Worm (Caenorhabditis elegans) whole organism, young adult: Measurements from ENCODE around the gene C34E10.12.

Experiments used
- B0019.2 ChIP-seq: fragments of 200-800 bp; sonication (Bioruptor generic); conservative IDR thresholded peaks from 2 replicates; pipeline ENCODE4 v1.3.6; 2022; ENCODE audit warnings: missing genetic modification reagents, missing genetic modification characterization, missing compliant biosample characterization
- B0261.1 ChIP-seq: sonication (generic microtip); optimal IDR thresholded peaks from 2 replicates; lab custom pipeline; 2016; ENCODE audit warnings: mild to moderate bottlenecking, missing genetic modification characterization, moderate library complexity, missing compliant biosample characterization
- B0336.3 ChIP-seq: fragments of 200-800 bp; sonication (Bioruptor generic); IDR thresholded peaks from 2 replicates; pipeline ENCODE4 v1.3.6; 2022; ENCODE audit warnings: missing genetic modification characterization, missing compliant biosample characterization
- C06A6.2 ChIP-seq: fragments of 200-800 bp; sonication (Bioruptor generic); conservative IDR thresholded peaks from 2 replicates; pipeline ENCODE4 v1.3.6; 2022; ENCODE audit warnings: missing genetic modification characterization, missing compliant biosample characterization
- F37B4.10 ChIP-seq: fragments of 200-800 bp; sonication (Bioruptor generic); IDR thresholded peaks from 2 replicates; pipeline ENCODE4 v1.3.6; 2022; ENCODE audit warnings: missing genetic modification characterization, missing compliant biosample characterization
- F49E8.2 ChIP-seq: sonication (generic microtip); optimal IDR thresholded peaks from 3 replicates; lab custom pipeline; 2017; ENCODE audit warnings: missing genetic modification characterization, mild to moderate bottlenecking, missing compliant biosample characterization, antibody characterized with exemption, moderate library complexity; ENCODE audit not compliant: insufficient read depth
- F52B5.7 ChIP-seq: sonication (generic microtip); optimal IDR thresholded peaks from 2 replicates; lab custom pipeline; 2016; ENCODE audit warnings: mild to moderate bottlenecking, missing genetic modification characterization, missing compliant biosample characterization
- F57C9.4 ChIP-seq: sonication (generic microtip); optimal IDR thresholded peaks from 2 replicates; lab custom pipeline; 2017; ENCODE audit warnings: mild to moderate bottlenecking, missing genetic modification characterization, missing compliant biosample characterization
- K12H6.12 ChIP-seq: fragments of 200-800 bp; sonication (Bioruptor generic); optimal IDR thresholded peaks from 2 replicates; lab custom pipeline; 2018; ENCODE audit warnings: mild to moderate bottlenecking, missing genetic modification characterization, missing compliant biosample characterization
- T26A5.8 ChIP-seq: sonication (generic microtip); optimal IDR thresholded peaks from 2 replicates; lab custom pipeline; 2016; ENCODE audit warnings: missing genetic modification characterization, missing compliant biosample characterization
- Y53F4B.3 ChIP-seq: fragments of 200-800 bp; sonication (Bioruptor generic); IDR thresholded peaks from 2 replicates; pipeline ENCODE4 v1.3.6; 2022; ENCODE audit warnings: missing genetic modification reagents, missing genetic modification characterization, missing compliant biosample characterization
- Y53G8AR.9 ChIP-seq: fragments of 200-800 bp; sonication (Bioruptor generic); conservative IDR thresholded peaks from 2 replicates; pipeline ENCODE4 v1.3.6; 2022; ENCODE audit warnings: missing genetic modification reagents, missing genetic modification characterization, missing compliant biosample characterization
- ama-1 ChIP-seq, 3 experiments: fragments of 150-350 bp in 1 of 3; sonication (generic microtip) in 2 of 3; optimal IDR thresholded peaks; 2 replicates each; lab custom pipeline; 2014 to 2018; ENCODE audit warnings: missing biosample characterization in 2 of 3, missing genetic modification characterization in 2 of 3, missing genetic modification reagents in 2 of 3
- aptf-2 ChIP-seq: fragments of 200-800 bp; sonication (Bioruptor generic); conservative IDR thresholded peaks from 2 replicates; pipeline ENCODE4 v1.3.6; 2022; ENCODE audit warnings: missing genetic modification reagents, missing genetic modification characterization, missing compliant biosample characterization
- aptf-3 ChIP-seq: fragments of 200-800 bp; sonication (Bioruptor generic); IDR thresholded peaks from 2 replicates; pipeline ENCODE4 v1.3.6; 2022; ENCODE audit warnings: missing genetic modification characterization, missing compliant biosample characterization
- atf-7 ChIP-seq: sonication (generic microtip); optimal IDR thresholded peaks from 2 replicates; lab custom pipeline; 2017; ENCODE audit warnings: mild to moderate bottlenecking, missing genetic modification characterization, missing compliant biosample characterization
- athp-1 ChIP-seq: sonication (generic microtip); optimal IDR thresholded peaks from 2 replicates; lab custom pipeline; 2017; ENCODE audit warnings: mild to moderate bottlenecking, missing genetic modification characterization, missing compliant biosample characterization
- attf-6 ChIP-seq: fragments of 200-800 bp; sonication (Bioruptor generic); IDR thresholded peaks from 2 replicates; pipeline ENCODE4 v1.3.6; 2022; ENCODE audit warnings: missing genetic modification reagents, missing genetic modification characterization, missing compliant biosample characterization
- bed-1 ChIP-seq: fragments of 200-800 bp; sonication (Bioruptor generic); IDR thresholded peaks from 2 replicates; pipeline ENCODE4 v1.3.6; 2022; ENCODE audit warnings: missing genetic modification reagents, missing genetic modification characterization, missing compliant biosample characterization
- cebp-1 ChIP-seq, 2 experiments: fragments of 200-800 bp in 1 of 2; sonication (Bioruptor generic) in 1 of 2; sonication (generic microtip) in 1 of 2; IDR thresholded peaks in 1 of 2; optimal IDR thresholded peaks in 1 of 2; 2 replicates each; pipeline versions ENCODE4 v1.3.6 to Lab custom; 2017 to 2022; ENCODE audit warnings: missing compliant biosample characterization in 2 of 2, missing genetic modification characterization in 2 of 2, mild to moderate bottlenecking in 1 of 2, missing genetic modification reagents in 1 of 2, moderate library complexity in 1 of 2
- ceh-79 ChIP-seq: sonication (generic microtip); optimal IDR thresholded peaks from 2 replicates; lab custom pipeline; 2017; ENCODE audit warnings: mild to moderate bottlenecking, missing genetic modification characterization, missing compliant biosample characterization
- die-1 ChIP-seq: sonication (generic microtip); optimal IDR thresholded peaks from 2 replicates; lab custom pipeline; 2016; ENCODE audit warnings: missing genotype, mild to moderate bottlenecking, missing genetic modification characterization, missing compliant biosample characterization
- dox-1 ChIP-seq: fragments of 200-800 bp; sonication (Bioruptor generic); IDR thresholded peaks from 2 replicates; pipeline ENCODE4 v1.3.6; 2022; ENCODE audit warnings: missing genetic modification reagents, missing genetic modification characterization, missing compliant biosample characterization
- dpff-1 ChIP-seq: sonication (generic microtip); optimal IDR thresholded peaks from 2 replicates; lab custom pipeline; 2017; ENCODE audit warnings: mild to moderate bottlenecking, missing genetic modification characterization, missing compliant biosample characterization
- dpl-1 ChIP-seq: fragments of 150-350 bp; optimal IDR thresholded peaks from 2 replicates; lab custom pipeline; 2014; ENCODE audit warnings: missing biosample characterization, missing genetic modification reagents, missing genetic modification characterization
- efl-1 ChIP-seq: fragments of 150-350 bp; optimal IDR thresholded peaks from 2 replicates; lab custom pipeline; 2014; ENCODE audit warnings: missing biosample characterization, missing genetic modification reagents, missing genetic modification characterization
- hmg-1.2 ChIP-seq: fragments of 200-800 bp; sonication (Bioruptor generic); IDR thresholded peaks from 2 replicates; pipeline ENCODE4 v1.3.6; 2022; ENCODE audit warnings: missing genetic modification reagents, missing genetic modification characterization, missing compliant biosample characterization
- hsf-1 ChIP-seq: fragments of 200-800 bp; sonication (Bioruptor generic); IDR thresholded peaks from 2 replicates; pipeline ENCODE4 v1.3.6; 2022; ENCODE audit warnings: missing genetic modification reagents, missing genetic modification characterization, missing compliant biosample characterization
- let-526 ChIP-seq: fragments of 200-800 bp; sonication (Bioruptor generic); IDR thresholded peaks from 2 replicates; pipeline ENCODE4 v1.3.6; 2022; ENCODE audit warnings: missing genetic modification reagents, missing genetic modification characterization, missing compliant biosample characterization
- lin-35 ChIP-seq, 3 experiments: fragments of 150-350 bp in 2 of 3; sonication (generic microtip) in 1 of 3; optimal IDR thresholded peaks; 2 replicates each; lab custom pipeline; 2014 to 2018; ENCODE audit warnings: missing biosample characterization in 3 of 3, missing genetic modification characterization in 3 of 3, missing genetic modification reagents in 3 of 3
- lin-54 ChIP-seq: fragments of 200-800 bp; sonication (Bioruptor generic); optimal IDR thresholded peaks from 2 replicates; lab custom pipeline; 2018; ENCODE audit warnings: mild to moderate bottlenecking, missing genetic modification characterization, missing compliant biosample characterization
- madf-3 ChIP-seq: fragments of 200-800 bp; sonication (Bioruptor generic); IDR thresholded peaks from 2 replicates; pipeline ENCODE4 v1.3.6; 2022; ENCODE audit warnings: missing genetic modification reagents, missing genetic modification characterization, missing compliant biosample characterization
- madf-6 ChIP-seq: fragments of 200-800 bp; sonication (Bioruptor generic); IDR thresholded peaks from 2 replicates; pipeline ENCODE4 v1.3.6; 2022; ENCODE audit warnings: missing genetic modification reagents, missing genetic modification characterization, missing compliant biosample characterization
- nfya-1 ChIP-seq: sonication (generic microtip); optimal IDR thresholded peaks from 2 replicates; lab custom pipeline; 2017; ENCODE audit warnings: antibody characterized with exemption, missing compliant biosample characterization, missing genetic modification characterization, borderline replicate concordance; ENCODE audit not compliant: insufficient read depth
- nfyb-1 ChIP-seq: fragments of 200-800 bp; sonication (Bioruptor generic); IDR thresholded peaks from 2 replicates; pipeline ENCODE4 v1.3.6; 2022; ENCODE audit warnings: missing genetic modification reagents, missing genetic modification characterization, missing compliant biosample characterization
- rcor-1 ChIP-seq: fragments of 200-800 bp; sonication (Bioruptor generic); IDR thresholded peaks from 2 replicates; pipeline ENCODE4 v1.3.6; 2022; ENCODE audit warnings: missing genetic modification reagents, missing genetic modification characterization, missing compliant biosample characterization
- repo-1 ChIP-seq: sonication (generic microtip); optimal IDR thresholded peaks from 2 replicates; lab custom pipeline; 2017; ENCODE audit warnings: mild to moderate bottlenecking, missing genetic modification characterization, missing compliant biosample characterization
- sdz-38 ChIP-seq: sonication (generic microtip); optimal IDR thresholded peaks from 2 replicates; lab custom pipeline; 2016; ENCODE audit warnings: missing genotype, missing genetic modification characterization, missing compliant biosample characterization
- snpc-1.1 ChIP-seq: sonication (generic microtip); optimal IDR thresholded peaks from 2 replicates; lab custom pipeline; 2017; ENCODE audit warnings: missing genetic modification characterization, mild to moderate bottlenecking, missing compliant biosample characterization, antibody characterized with exemption, moderate library complexity, missing genotype, missing genetic modification reagents; ENCODE audit not compliant: insufficient read depth
- snpc-4 ChIP-seq, 5 experiments: fragments of 150-350 bp in 1 of 5; sonication (generic microtip) in 4 of 5; optimal IDR thresholded peaks; 2 replicates each; lab custom pipeline; 2014 to 2018; ENCODE audit warnings: missing genetic modification characterization in 5 of 5, missing biosample characterization in 3 of 5, antibody characterized with exemption in 2 of 5, mild to moderate bottlenecking in 2 of 5, missing compliant biosample characterization in 2 of 5, missing genotype in 2 of 5, moderate library complexity in 2 of 5, missing genetic modification reagents in 1 of 5
- tbp1 ChIP-seq: fragments of 200-800 bp; sonication (Bioruptor generic); optimal IDR thresholded peaks from 2 replicates; lab custom pipeline; 2018; ENCODE audit warnings: mild to moderate bottlenecking, missing genetic modification characterization, missing compliant biosample characterization
- tlf-1 ChIP-seq: fragments of 200-800 bp; sonication (Bioruptor generic); optimal IDR thresholded peaks from 2 replicates; lab custom pipeline; 2018; ENCODE audit warnings: mild to moderate bottlenecking, missing genetic modification characterization, missing compliant biosample characterization
- unc-130 ChIP-seq: sonication (generic microtip); optimal IDR thresholded peaks from 2 replicates; lab custom pipeline; 2016; ENCODE audit warnings: missing genetic modification reagents, missing genetic modification characterization, missing compliant biosample characterization
- zim-3 ChIP-seq: sonication (generic microtip); optimal IDR thresholded peaks from 2 replicates; lab custom pipeline; 2017; ENCODE audit warnings: mild to moderate bottlenecking, missing genetic modification characterization, moderate library complexity, missing compliant biosample characterization
- ztf-26 ChIP-seq: sonication (generic microtip); optimal IDR thresholded peaks from 2 replicates; lab custom pipeline; 2017; ENCODE audit warnings: missing genetic modification characterization, missing compliant biosample characterization
- ztf-28 ChIP-seq: fragments of 200-800 bp; sonication (Bioruptor generic); IDR thresholded peaks from 2 replicates; pipeline ENCODE4 v1.3.6; 2022; ENCODE audit warnings: missing genetic modification reagents, missing genetic modification characterization, missing compliant biosample characterization

The C34E10.12 gene

ce11 chrIII:5273396-5273857 is 45.7 kb upstream of the C34E10.12 start, which contains the start of gene ztf-8:
ztf-8 (minus strand) TSS chrIII:5273471.
- TF ChIP-seq B0019.2 (GFP tag; lab: Robert Waterston, UW) = no peak
- no peak for TF ChIP-seq aptf-2 (GFP tag; lab: Robert Waterston, UW)
- TF ChIP-seq attf-6 (GFP tag; lab: Robert Waterston, UW) = 0 out of 2 replicates have a peak, but pooled peaks have one; percentile 47
- TF ChIP-seq tbp1 (GFP tag; lab: Kevin White, UChicago) = peak; percentile 13
- peak; percentile 31 for TF ChIP-seq atf-7 (tag; lab: Kevin White, UChicago)
- TF ChIP-seq snpc-4 (GFP tag; optimal IDR thresholded peaks at IDR 0.05; lab: Kevin White, UChicago) = no peak
- TF ChIP-seq snpc-4 (tag; optimal IDR thresholded peaks at IDR 0.05; lab: Kevin White, UChicago) = peak in 1 of 4 experiments; percentile 29
- TF ChIP-seq ceh-79 (tag; lab: Kevin White, UChicago) = no peak
- peak; percentile 72 for TF ChIP-seq B0336.3
- 0 out of 2 replicates have a peak, but pooled peaks have one; percentile 51 for TF ChIP-seq madf-3 (GFP tag; lab: Robert Waterston, UW)
- TF ChIP-seq aptf-3 (GFP tag; lab: Robert Waterston, UW) = 0 out of 2 replicates have a peak, but pooled peaks have one; percentile 22
- no peak for TF ChIP-seq F57C9.4 (tag; lab: Kevin White, UChicago)
- TF ChIP-seq rcor-1 = peak; percentile 38
- no peak for TF ChIP-seq efl-1 (GFP tag; lab: Kevin White, UChicago)
- no peak for TF ChIP-seq dpl-1 (GFP tag; lab: Kevin White, UChicago)
- TF ChIP-seq sdz-38 = no peak
- TF ChIP-seq dpff-1 (tag; lab: Kevin White, UChicago) = peak; percentile 41
- 0 out of 2 replicates have a peak, but pooled peaks have one; percentile 27 for TF ChIP-seq nfyb-1 (GFP tag; lab: Robert Waterston, UW)
- TF ChIP-seq dox-1 (GFP tag; lab: Robert Waterston, UW) = peak; percentile 19; the same call in 1 of the 2 replicates
- TF ChIP-seq tlf-1 (GFP tag; lab: Kevin White, UChicago) = peak; percentile 29
- TF ChIP-seq ama-1 (optimal IDR thresholded peaks at IDR 0.05; lab: Kevin White, UChicago) = peak; percentile 37
- TF ChIP-seq ama-1 (GFP tag; optimal IDR thresholded peaks at IDR 0.05; lab: Kevin White, UChicago) = peak in 1 of 2 experiments; percentile 5
- peak; percentile 75 for TF ChIP-seq F49E8.2 (tag; lab: Kevin White, UChicago)
- peak; percentile 12 for TF ChIP-seq ztf-26 (tag; lab: Kevin White, UChicago)
- peak; percentile 30 for TF ChIP-seq T26A5.8
- peak; percentile 79 for TF ChIP-seq repo-1 (tag; lab: Kevin White, UChicago)
- TF ChIP-seq zim-3 (tag; lab: Kevin White, UChicago) = peak; percentile 31
- peak; percentile 45 for TF ChIP-seq lin-54 (GFP tag; lab: Kevin White, UChicago)
- TF ChIP-seq let-526 (GFP tag; lab: Robert Waterston, UW) = no peak
- TF ChIP-seq hmg-1.2 (GFP tag; lab: Robert Waterston, UW) = peak; percentile 18; the same call in 1 of the 2 replicates
- peak; percentile 10 for TF ChIP-seq unc-130 (GFP tag; lab: Kevin White, UChicago)
- TF ChIP-seq lin-35 (GFP tag; optimal IDR thresholded peaks at IDR 0.05; lab: Kevin White, UChicago) = peak in 1 of 3 experiments; percentile 22
- peak; percentile 42 for TF ChIP-seq athp-1 (tag; lab: Kevin White, UChicago)
- TF ChIP-seq nfya-1 (tag; lab: Kevin White, UChicago) = no peak
- TF ChIP-seq cebp-1 (GFP tag; IDR thresholded peaks at IDR 0.05; lab: Robert Waterston, UW) = no peak
- peak; percentile 38 for TF ChIP-seq cebp-1 (tag; optimal IDR thresholded peaks at IDR 0.05; lab: Kevin White, UChicago)
- peak; percentile 32 for TF ChIP-seq die-1 (tag; lab: Kevin White, UChicago)
- TF ChIP-seq bed-1 (GFP tag; lab: Robert Waterston, UW) = no peak
- TF ChIP-seq Y53F4B.3 = no peak
- TF ChIP-seq K12H6.12 (tag; lab: Kevin White, UChicago) = no peak
- TF ChIP-seq F37B4.10 (GFP tag; lab: Robert Waterston, UW) = no peak
- TF ChIP-seq C06A6.2 = no peak
- TF ChIP-seq B0261.1 (tag; lab: Kevin White, UChicago) = peak; percentile 2
- no peak for TF ChIP-seq ztf-28 (GFP tag; lab: Robert Waterston, UW)
- TF ChIP-seq F52B5.7 (tag; lab: Kevin White, UChicago) = peak; percentile 10
- peak; percentile 52; the same call in 1 of the 2 replicates for TF ChIP-seq hsf-1 (GFP tag; lab: Robert Waterston, UW)
- TF ChIP-seq madf-6 (GFP tag; lab: Robert Waterston, UW) = peak; percentile 65
- peak; percentile 54 for TF ChIP-seq snpc-1.1
- peak; percentile 66; the same call in 1 of the 2 replicates for TF ChIP-seq Y53G8AR.9 (GFP tag; lab: Robert Waterston, UW)
